Worm (Caenorhabditis elegans): ENCODE data around the gene R02F2.4.

R02F2.4 gene

ce11 chrIII:5483738-5484315 lies at the start of gene R02F2.4, which contains the start of gene R02F2.7:
Gene R02F2.4, plus strand, starts transcription at chrIII:5484289.
Gene R02F2.7, minus strand, starts transcription at chrIII:5483773.
- TF ChIP-seq pes-1 (GFP tag; IDR thresholded peaks at IDR 0.05), result no peak
- TF ChIP-seq tbx-11 (GFP tag; IDR thresholded peaks at IDR 0.05), result no peak
- TF ChIP-seq hnd-1 (tag; optimal IDR thresholded peaks at IDR 0.05), result no peak
- TF ChIP-seq hmg-4 (GFP tag; optimal IDR thresholded peaks at IDR 0.05), result no peak
- no peak for TF ChIP-seq B0310.2 (tag; optimal IDR thresholded peaks at IDR 0.05)
- no peak for TF ChIP-seq ceh-13 (GFP tag; optimal IDR thresholded peaks at IDR 0.05)
- TF ChIP-seq tbx-37 (GFP tag; conservative IDR thresholded peaks at IDR 0.05), result no peak
- no peak for TF ChIP-seq flt-1 (GFP tag; IDR thresholded peaks at IDR 0.05)
- TF ChIP-seq aly-1 (tag; optimal IDR thresholded peaks at IDR 0.05), result no peak
- no peak for TF ChIP-seq ceh-36 (tag; optimal IDR thresholded peaks at IDR 0.05)
- no peak for TF ChIP-seq hmbx-1 (tag; optimal IDR thresholded peaks at IDR 0.05)
- no peak for TF ChIP-seq ets-7 (tag; optimal IDR thresholded peaks at IDR 0.05)
- no peak for TF ChIP-seq tra-4 (tag; optimal IDR thresholded peaks at IDR 0.05)
- TF ChIP-seq scrt-1 (GFP tag; IDR thresholded peaks at IDR 0.05), result no peak
- no peak for TF ChIP-seq sea-1 (GFP tag; conservative IDR thresholded peaks at IDR 0.05)

- TF ChIP-seq tbx-37 (GFP tag; conservative IDR thresholded peaks at IDR 0.05) (no peak), tra-4 (tag; optimal IDR thresholded peaks at IDR 0.05) (no peak), flt-1 (GFP tag; IDR thresholded peaks at IDR 0.05) (no peak), F13C5.2 (tag; optimal IDR thresholded peaks at IDR 0.05) (no peak), hnd-1 (tag; optimal IDR thresholded peaks at IDR 0.05) (no peak), B0310.2 (tag; optimal IDR thresholded peaks at IDR 0.05) (no peak), scrt-1 (GFP tag; IDR thresholded peaks at IDR 0.05) (no peak), pes-1 (GFP tag; IDR thresholded peaks at IDR 0.05) (no peak), tbx-11 (GFP tag; IDR thresholded peaks at IDR 0.05) (no peak), aly-1 (tag; optimal IDR thresholded peaks at IDR 0.05) (no peak), ceh-13 (GFP tag; optimal IDR thresholded peaks at IDR 0.05) (no peak), ama-1 (optimal IDR thresholded peaks at IDR 0.05) (no peak), hmbx-1 (tag; optimal IDR thresholded peaks at IDR 0.05) (no peak), hmg-4 (GFP tag; optimal IDR thresholded peaks at IDR 0.05) (no peak), ceh-36 (tag; optimal IDR thresholded peaks at IDR 0.05) (no peak), sea-1 (GFP tag; conservative IDR thresholded peaks at IDR 0.05) (no peak), ets-7 (tag; optimal IDR thresholded peaks at IDR 0.05) (no peak)
Observed at ce11 chrIII:5436306-5436705, 47.8 kb upstream of the R02F2.4 start.

- TF ChIP-seq B0310.2 (tag; optimal IDR thresholded peaks at IDR 0.05), result no peak
- no peak for TF ChIP-seq sea-1 (GFP tag; conservative IDR thresholded peaks at IDR 0.05)
- no peak for TF ChIP-seq scrt-1 (GFP tag; IDR thresholded peaks at IDR 0.05)
- no peak for TF ChIP-seq hmg-4 (GFP tag; optimal IDR thresholded peaks at IDR 0.05)
- no peak for TF ChIP-seq ceh-36 (tag; optimal IDR thresholded peaks at IDR 0.05)
- no peak for TF ChIP-seq ceh-13 (GFP tag; optimal IDR thresholded peaks at IDR 0.05)
- TF ChIP-seq aly-1 (tag; optimal IDR thresholded peaks at IDR 0.05), result no peak
- no peak for TF ChIP-seq ama-1 (optimal IDR thresholded peaks at IDR 0.05)
- no peak for TF ChIP-seq ets-7 (tag; optimal IDR thresholded peaks at IDR 0.05)
Observed at ce11 chrIII:5438064-5438463, 46.0 kb upstream of the R02F2.4 start.

- TF ChIP-seq hmbx-1 (tag; optimal IDR thresholded peaks at IDR 0.05), result no peak
- TF ChIP-seq aly-1 (tag; optimal IDR thresholded peaks at IDR 0.05), result no peak
- TF ChIP-seq F13C5.2 (tag; optimal IDR thresholded peaks at IDR 0.05), result no peak
- TF ChIP-seq tra-4 (tag; optimal IDR thresholded peaks at IDR 0.05), result no peak
- TF ChIP-seq ama-1 (optimal IDR thresholded peaks at IDR 0.05), result no peak
Observed at ce11 chrIII:5440540-5440939, 43.5 kb upstream of the R02F2.4 start, which contains the start of gene W03A5.6. Gene W03A5.6, minus strand, starts transcription at chrIII:5440640.

- TF ChIP-seq hnd-1 (tag; optimal IDR thresholded peaks at IDR 0.05) (no peak), F13C5.2 (tag; optimal IDR thresholded peaks at IDR 0.05) (peak; percentile 41)
Observed at ce11 chrIII:5442711-5443253, 41.3 kb upstream of the R02F2.4 start, which contains the start of the genes T24G10.2 and disl-2. Gene T24G10.2, minus strand, starts transcription at chrIII:5442761. Gene disl-2, plus strand, starts transcription at chrIII:5443167.

- TF ChIP-seq F13C5.2 (tag; optimal IDR thresholded peaks at IDR 0.05) (no peak), scrt-1 (GFP tag; IDR thresholded peaks at IDR 0.05) (no peak), tbx-11 (GFP tag; IDR thresholded peaks at IDR 0.05) (no peak), aly-1 (tag; optimal IDR thresholded peaks at IDR 0.05) (no peak), B0310.2 (tag; optimal IDR thresholded peaks at IDR 0.05) (no peak), tra-4 (tag; optimal IDR thresholded peaks at IDR 0.05) (no peak), sea-1 (GFP tag; conservative IDR thresholded peaks at IDR 0.05) (no peak), ama-1 (optimal IDR thresholded peaks at IDR 0.05) (no peak), flt-1 (GFP tag; IDR thresholded peaks at IDR 0.05) (no peak), ets-7 (tag; optimal IDR thresholded peaks at IDR 0.05) (no peak)
Observed at ce11 chrIII:5448177-5448576, 35.9 kb upstream of the R02F2.4 start, which contains the start of gene skpt-1. Gene skpt-1, minus strand, starts transcription at chrIII:5448395.

- TF ChIP-seq B0310.2 (tag; optimal IDR thresholded peaks at IDR 0.05), result no peak
- TF ChIP-seq F13C5.2 (tag; optimal IDR thresholded peaks at IDR 0.05), result peak; percentile 23
Observed at ce11 chrIII:5449762-5450308, 34.3 kb upstream of the R02F2.4 start, which contains the start of gene F48E8.8. Gene F48E8.8, minus strand, starts transcription at chrIII:5449812.

ce11 chrIII:5450430-5450829 lies 33.7 kb upstream of the R02F2.4 start, which contains the start of gene paa-1:
Gene paa-1, plus strand, starts transcription at chrIII:5450730.
- TF ChIP-seq hnd-1 (tag; optimal IDR thresholded peaks at IDR 0.05) (no peak), ceh-36 (tag; optimal IDR thresholded peaks at IDR 0.05) (no peak), ama-1 (optimal IDR thresholded peaks at IDR 0.05) (no peak), flt-1 (GFP tag; IDR thresholded peaks at IDR 0.05) (no peak), tra-4 (tag; optimal IDR thresholded peaks at IDR 0.05) (no peak), sea-1 (GFP tag; conservative IDR thresholded peaks at IDR 0.05) (no peak), hmbx-1 (tag; optimal IDR thresholded peaks at IDR 0.05) (no peak), aly-1 (tag; optimal IDR thresholded peaks at IDR 0.05) (no peak), scrt-1 (GFP tag; IDR thresholded peaks at IDR 0.05) (no peak), F13C5.2 (tag; optimal IDR thresholded peaks at IDR 0.05) (no peak), ceh-13 (GFP tag; optimal IDR thresholded peaks at IDR 0.05) (no peak), tbx-37 (GFP tag; conservative IDR thresholded peaks at IDR 0.05) (no peak), hmg-4 (GFP tag; optimal IDR thresholded peaks at IDR 0.05) (no peak), ets-7 (tag; optimal IDR thresholded peaks at IDR 0.05) (no peak), tbx-11 (GFP tag; IDR thresholded peaks at IDR 0.05) (no peak), pes-1 (GFP tag; IDR thresholded peaks at IDR 0.05) (no peak), B0310.2 (tag; optimal IDR thresholded peaks at IDR 0.05) (no peak)
